Worm (Caenorhabditis elegans) whole organism, young adult: ENCODE results near the gene rga-1.

Experiments
- C06A6.2 ChIP-seq: fragments of 200-800 bp; sonication (Bioruptor generic); conservative IDR thresholded peaks from 2 replicates; pipeline ENCODE4 v1.3.6; 2022; ENCODE audit warnings: missing genetic modification characterization, missing compliant biosample characterization
- C17E4.6 ChIP-seq: fragments of 200-800 bp; sonication (Bioruptor generic); IDR thresholded peaks from 2 replicates; pipeline ENCODE4 v1.3.6; 2022; ENCODE audit warnings: missing genetic modification reagents, missing genetic modification characterization, missing compliant biosample characterization
- D2030.7 ChIP-seq: fragments of 200-800 bp; sonication (Bioruptor generic); IDR thresholded peaks from 2 replicates; pipeline ENCODE4 v1.3.6; 2022; ENCODE audit warnings: missing genetic modification reagents, missing genetic modification characterization, missing compliant biosample characterization
- F22D6.2 ChIP-seq: sonication (generic microtip); optimal IDR thresholded peaks from 2 replicates; lab custom pipeline; 2016; ENCODE audit warnings: mild to moderate bottlenecking, missing genetic modification characterization, missing compliant biosample characterization
- F33H1.4 ChIP-seq: fragments of 200-800 bp; sonication (Bioruptor generic); IDR thresholded peaks from 2 replicates; pipeline ENCODE4 v1.3.6; 2022; ENCODE audit warnings: missing genetic modification reagents, missing genetic modification characterization, missing compliant biosample characterization
- F39B2.1 ChIP-seq: fragments of 200-800 bp; sonication (Bioruptor generic); IDR thresholded peaks from 2 replicates; pipeline ENCODE4 v1.3.6; 2022; ENCODE audit warnings: missing genetic modification reagents, missing genetic modification characterization, missing compliant biosample characterization
- F49E8.2 ChIP-seq: sonication (generic microtip); optimal IDR thresholded peaks from 3 replicates; lab custom pipeline; 2017; ENCODE audit warnings: missing genetic modification characterization, mild to moderate bottlenecking, missing compliant biosample characterization, antibody characterized with exemption, moderate library complexity; ENCODE audit not compliant: insufficient read depth
- F55B11.4 ChIP-seq: sonication (generic microtip); optimal IDR thresholded peaks from 2 replicates; lab custom pipeline; 2016; ENCODE audit warnings: missing compliant biosample characterization, missing genetic modification characterization, borderline replicate concordance; ENCODE audit not compliant: insufficient read depth
- F57A8.1 ChIP-seq: fragments of 200-800 bp; sonication (Bioruptor generic); optimal IDR thresholded peaks from 2 replicates; lab custom pipeline; 2018; ENCODE audit warnings: mild to moderate bottlenecking, missing genetic modification characterization, moderate library complexity, missing compliant biosample characterization
- K11D2.4 ChIP-seq: fragments of 200-800 bp; sonication (Bioruptor generic); IDR thresholded peaks from 2 replicates; pipeline ENCODE4 v1.3.6; 2022; ENCODE audit warnings: missing genetic modification reagents, missing genetic modification characterization, missing compliant biosample characterization
- K12H6.12 ChIP-seq: fragments of 200-800 bp; sonication (Bioruptor generic); optimal IDR thresholded peaks from 2 replicates; lab custom pipeline; 2018; ENCODE audit warnings: mild to moderate bottlenecking, missing genetic modification characterization, missing compliant biosample characterization
- Y53G8AR.9 ChIP-seq: fragments of 200-800 bp; sonication (Bioruptor generic); conservative IDR thresholded peaks from 2 replicates; pipeline ENCODE4 v1.3.6; 2022; ENCODE audit warnings: missing genetic modification reagents, missing genetic modification characterization, missing compliant biosample characterization
- Y56A3A.18 ChIP-seq: fragments of 200-800 bp; sonication (Bioruptor generic); IDR thresholded peaks from 2 replicates; pipeline ENCODE4 v1.3.6; 2022; ENCODE audit warnings: missing genetic modification reagents, missing genetic modification characterization, missing compliant biosample characterization
- Y67H2A.10 ChIP-seq: fragments of 200-800 bp; sonication (Bioruptor generic); conservative IDR thresholded peaks from 2 replicates; pipeline ENCODE4 v1.3.6; 2022; ENCODE audit warnings: missing genetic modification reagents, missing genetic modification characterization, missing compliant biosample characterization
- akir-1 ChIP-seq: fragments of 200-800 bp; sonication (Bioruptor generic); optimal IDR thresholded peaks from 2 replicates; lab custom pipeline; 2018; ENCODE audit warnings: mild to moderate bottlenecking, missing genetic modification characterization, moderate library complexity, missing compliant biosample characterization
- atf-7 ChIP-seq: sonication (generic microtip); optimal IDR thresholded peaks from 2 replicates; lab custom pipeline; 2017; ENCODE audit warnings: mild to moderate bottlenecking, missing genetic modification characterization, missing compliant biosample characterization
- attf-3 ChIP-seq: fragments of 200-800 bp; sonication (Bioruptor generic); conservative IDR thresholded peaks from 2 replicates; pipeline ENCODE4 v1.3.6; 2022; ENCODE audit warnings: missing genetic modification reagents, missing genetic modification characterization, missing compliant biosample characterization
- cebp-1 ChIP-seq, 2 experiments: fragments of 200-800 bp in 1 of 2; sonication (Bioruptor generic) in 1 of 2; sonication (generic microtip) in 1 of 2; IDR thresholded peaks in 1 of 2; optimal IDR thresholded peaks in 1 of 2; 2 replicates each; pipeline versions ENCODE4 v1.3.6 to Lab custom; 2017 to 2022; ENCODE audit warnings: missing compliant biosample characterization in 2 of 2, missing genetic modification characterization in 2 of 2, mild to moderate bottlenecking in 1 of 2, missing genetic modification reagents in 1 of 2, moderate library complexity in 1 of 2
- ceh-40 ChIP-seq: fragments of 200-800 bp; sonication (Bioruptor generic); IDR thresholded peaks from 2 replicates; pipeline ENCODE4 v1.3.6; 2022; ENCODE audit warnings: missing genetic modification characterization, missing compliant biosample characterization
- ceh-91 ChIP-seq: fragments of 200-800 bp; sonication (Bioruptor generic); IDR thresholded peaks from 2 replicates; pipeline ENCODE4 v1.3.6; 2022; ENCODE audit warnings: missing genetic modification reagents, missing genetic modification characterization, missing compliant biosample characterization
- egl-18 ChIP-seq: fragments of 200-800 bp; sonication (Bioruptor generic); IDR thresholded peaks from 2 replicates; pipeline ENCODE4 v1.3.6; 2022; ENCODE audit warnings: missing genetic modification reagents, missing genetic modification characterization, missing compliant biosample characterization
- ekl-4 ChIP-seq: fragments of 200-800 bp; sonication (Bioruptor generic); IDR thresholded peaks from 2 replicates; pipeline ENCODE4 v1.3.6; 2022; ENCODE audit warnings: missing genetic modification reagents, missing genetic modification characterization, missing compliant biosample characterization
- gei-17 ChIP-seq: fragments of 200-800 bp; sonication (Bioruptor generic); optimal IDR thresholded peaks from 2 replicates; lab custom pipeline; 2018; ENCODE audit warnings: mild to moderate bottlenecking, missing genetic modification characterization, missing compliant biosample characterization
- hmg-20 ChIP-seq: fragments of 200-800 bp; sonication (Bioruptor generic); IDR thresholded peaks from 2 replicates; pipeline ENCODE4 v1.3.6; 2022; ENCODE audit warnings: missing genetic modification reagents, missing genetic modification characterization, missing compliant biosample characterization
- lin-40 ChIP-seq: sonication (generic microtip); optimal IDR thresholded peaks from 2 replicates; lab custom pipeline; 2016; ENCODE audit warnings: missing genetic modification characterization, mild to moderate bottlenecking, missing compliant biosample characterization, missing genotype, missing genetic modification reagents
- lin-54 ChIP-seq: fragments of 200-800 bp; sonication (Bioruptor generic); optimal IDR thresholded peaks from 2 replicates; lab custom pipeline; 2018; ENCODE audit warnings: mild to moderate bottlenecking, missing genetic modification characterization, missing compliant biosample characterization
- lir-1 ChIP-seq: fragments of 200-800 bp; sonication (Bioruptor generic); conservative IDR thresholded peaks from 2 replicates; pipeline ENCODE4 v1.3.6; 2022; ENCODE audit warnings: missing genetic modification reagents, missing genetic modification characterization, missing compliant biosample characterization
- mcd-1 ChIP-seq: fragments of 200-800 bp; sonication (Bioruptor generic); IDR thresholded peaks from 2 replicates; pipeline ENCODE4 v1.3.6; 2022; ENCODE audit warnings: missing genetic modification reagents, missing genetic modification characterization, missing compliant biosample characterization
- mel-28 ChIP-seq: sonication (generic microtip); optimal IDR thresholded peaks from 2 replicates; lab custom pipeline; 2016; ENCODE audit warnings: borderline replicate concordance, mild to moderate bottlenecking, missing genetic modification characterization, missing compliant biosample characterization
- mes-4 ChIP-seq: sonication (generic microtip); optimal IDR thresholded peaks from 2 replicates; lab custom pipeline; 2016; ENCODE audit warnings: missing genotype, missing genetic modification characterization, missing compliant biosample characterization
- nfyb-1 ChIP-seq: fragments of 200-800 bp; sonication (Bioruptor generic); IDR thresholded peaks from 2 replicates; pipeline ENCODE4 v1.3.6; 2022; ENCODE audit warnings: missing genetic modification reagents, missing genetic modification characterization, missing compliant biosample characterization
- nhr-179 ChIP-seq: sonication (generic microtip); optimal IDR thresholded peaks from 2 replicates; lab custom pipeline; 2016; ENCODE audit warnings: mild to moderate bottlenecking, missing genetic modification characterization, missing compliant biosample characterization
- nhr-27 ChIP-seq: fragments of 200-800 bp; sonication (Bioruptor generic); optimal IDR thresholded peaks from 2 replicates; lab custom pipeline; 2018; ENCODE audit warnings: mild to moderate bottlenecking, missing genetic modification characterization, moderate library complexity, missing compliant biosample characterization
- pha-4 ChIP-seq: fragments of 150-350 bp; sonication (generic microtip); optimal IDR thresholded peaks from 2 replicates; lab custom pipeline; 2014; ENCODE audit warnings: missing biosample characterization, missing genetic modification reagents, missing genetic modification characterization
- repo-1 ChIP-seq: sonication (generic microtip); optimal IDR thresholded peaks from 2 replicates; lab custom pipeline; 2017; ENCODE audit warnings: mild to moderate bottlenecking, missing genetic modification characterization, missing compliant biosample characterization
- snpc-4 ChIP-seq, 5 experiments: fragments of 150-350 bp in 1 of 5; sonication (generic microtip) in 4 of 5; optimal IDR thresholded peaks; 2 replicates each; lab custom pipeline; 2014 to 2018; ENCODE audit warnings: missing genetic modification characterization in 5 of 5, missing biosample characterization in 3 of 5, antibody characterized with exemption in 2 of 5, mild to moderate bottlenecking in 2 of 5, missing compliant biosample characterization in 2 of 5, missing genotype in 2 of 5, moderate library complexity in 2 of 5, missing genetic modification reagents in 1 of 5
- tbp1 ChIP-seq: fragments of 200-800 bp; sonication (Bioruptor generic); optimal IDR thresholded peaks from 2 replicates; lab custom pipeline; 2018; ENCODE audit warnings: mild to moderate bottlenecking, missing genetic modification characterization, missing compliant biosample characterization
- tlf-1 ChIP-seq: fragments of 200-800 bp; sonication (Bioruptor generic); optimal IDR thresholded peaks from 2 replicates; lab custom pipeline; 2018; ENCODE audit warnings: mild to moderate bottlenecking, missing genetic modification characterization, missing compliant biosample characterization
- unc-130 ChIP-seq: sonication (generic microtip); optimal IDR thresholded peaks from 2 replicates; lab custom pipeline; 2016; ENCODE audit warnings: missing genetic modification reagents, missing genetic modification characterization, missing compliant biosample characterization
- xnd-1 ChIP-seq: sonication (generic microtip); optimal IDR thresholded peaks from 2 replicates; lab custom pipeline; 2016; ENCODE audit warnings: missing genotype, missing genetic modification reagents, missing genetic modification characterization, missing compliant biosample characterization
- ztf-18 ChIP-seq: sonication (generic microtip); optimal IDR thresholded peaks from 2 replicates; lab custom pipeline; 2016; ENCODE audit warnings: missing genotype, mild to moderate bottlenecking, missing genetic modification characterization, missing compliant biosample characterization
- ztf-25 ChIP-seq: fragments of 200-800 bp; sonication (Bioruptor generic); IDR thresholded peaks from 2 replicates; pipeline ENCODE4 v1.3.6; 2022; ENCODE audit warnings: missing genetic modification reagents, missing genetic modification characterization, missing compliant biosample characterization
- ztf-26 ChIP-seq: sonication (generic microtip); optimal IDR thresholded peaks from 2 replicates; lab custom pipeline; 2017; ENCODE audit warnings: missing genetic modification characterization, missing compliant biosample characterization

The rga-1 gene

DNA sequence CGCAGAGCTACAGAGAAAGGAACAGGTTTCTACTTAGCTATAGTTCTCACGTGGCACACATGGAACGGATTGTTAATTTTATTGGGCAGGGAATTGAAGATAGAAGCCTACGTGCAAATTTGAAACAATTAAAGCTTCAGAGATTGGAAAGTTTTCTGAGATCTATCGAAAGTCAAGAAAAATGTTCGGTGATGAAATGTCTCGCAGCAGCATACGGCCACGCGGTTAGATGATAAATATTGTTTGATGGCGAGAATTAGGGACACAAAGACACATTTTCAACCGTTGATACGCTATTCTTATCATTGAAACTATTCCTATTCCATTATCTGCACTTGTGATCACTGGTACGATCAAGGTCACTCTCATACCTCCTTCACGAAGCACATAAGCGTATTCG, 7.8 kb downstream of the rga-1 start (continued):
- TF ChIP-seq unc-130: no peak
- no peak for TF ChIP-seq C06A6.2 (GFP tag; lab: Robert Waterston, UW)
- peak; percentile 21 for TF ChIP-seq lin-40 (tag; lab: Kevin White, UChicago)
- no peak for TF ChIP-seq akir-1 (GFP tag; lab: Kevin White, UChicago)
- TF ChIP-seq attf-3 (GFP tag; lab: Robert Waterston, UW): no peak
- no peak for TF ChIP-seq K11D2.4
- TF ChIP-seq ztf-18: peak; percentile 47
- TF ChIP-seq ceh-40 (GFP tag; lab: Robert Waterston, UW): no peak
- no peak for TF ChIP-seq F57A8.1 (GFP tag; lab: Kevin White, UChicago)
- TF ChIP-seq tbp1 (GFP tag; lab: Kevin White, UChicago): no peak
- TF ChIP-seq xnd-1: no peak
- no peak for TF ChIP-seq snpc-4 (GFP tag; optimal IDR thresholded peaks at IDR 0.05; lab: Kevin White, UChicago)
- TF ChIP-seq snpc-4 (tag; optimal IDR thresholded peaks at IDR 0.05; lab: Kevin White, UChicago): peak in 2 of 4 experiments; percentile 43 to 50
- no peak for TF ChIP-seq nhr-179
- no peak for TF ChIP-seq nhr-27 (tag; lab: Kevin White, UChicago)
- no peak for TF ChIP-seq Y53G8AR.9 (GFP tag; lab: Robert Waterston, UW)

DNA sequence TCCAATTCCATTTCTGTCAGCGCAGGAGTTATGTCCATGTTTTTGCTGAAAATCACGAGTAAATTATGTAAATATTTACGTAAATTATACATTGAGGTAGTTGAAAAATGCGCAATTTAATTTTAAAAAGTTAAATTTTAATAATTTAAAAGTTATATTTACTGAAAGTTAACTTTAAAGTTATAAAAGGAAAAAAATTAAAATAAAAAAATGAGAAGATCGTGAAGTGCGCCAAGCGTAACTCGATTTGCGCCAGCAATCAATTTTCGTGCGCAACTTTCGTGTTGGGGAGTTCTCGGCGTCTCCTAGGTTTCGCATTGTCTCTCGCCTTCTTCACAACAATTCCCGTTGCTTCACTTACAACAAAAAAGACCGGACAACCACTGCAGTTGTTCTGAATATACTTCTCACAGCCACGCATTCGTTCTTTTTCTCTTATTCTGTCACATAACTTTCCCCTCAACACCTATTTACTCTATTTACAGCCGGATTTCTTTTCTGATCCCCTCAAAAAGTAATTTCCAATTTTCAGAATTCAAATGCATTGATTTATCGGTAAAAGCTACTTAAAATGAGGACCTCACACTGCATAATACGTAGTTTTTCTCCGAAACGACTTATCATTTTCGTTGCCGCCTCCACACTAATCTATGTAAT, 9.0 kb downstream of the rga-1 start, which contains the start of the genes metl-1 and W02B12.11:
TSS of gene metl-1 (minus strand) at position 51 of the 657 bp plus-strand sequence.
TSS of gene W02B12.11 (plus strand) at position 337 of the 657 bp plus-strand sequence.
- TF ChIP-seq ekl-4 (GFP tag; lab: Robert Waterston, UW) (peak; percentile 92), lin-54 (GFP tag; lab: Kevin White, UChicago) (peak; percentile 87), ceh-91 (GFP tag; lab: Robert Waterston, UW) (peak; percentile 35; the same call in 1 of the 2 replicates), snpc-4 (GFP tag; optimal IDR thresholded peaks at IDR 0.05; lab: Kevin White, UChicago) (peak; percentile 16), snpc-4 (tag; optimal IDR thresholded peaks at IDR 0.05; lab: Kevin White, UChicago) (peak; percentile 61 to 77 (median 70)), ztf-26 (tag; lab: Kevin White, UChicago) (peak; percentile 44), D2030.7 (GFP tag; lab: Robert Waterston, UW) (peak; percentile 80), nfyb-1 (GFP tag; lab: Robert Waterston, UW) (peak; percentile 87), F39B2.1 (GFP tag; lab: Robert Waterston, UW) (no peak), ztf-18 (peak; percentile 99), xnd-1 (peak; percentile 61), K11D2.4 (peak; percentile 83), K12H6.12 (peak; percentile 23), repo-1 (peak; percentile 70), ztf-25 (GFP tag; lab: Robert Waterston, UW) (no peak), pha-4 (tag; lab: Kevin White, UChicago) (no peak), F33H1.4 (GFP tag; lab: Robert Waterston, UW) (peak; percentile 75), C06A6.2 (GFP tag; lab: Robert Waterston, UW) (peak; percentile 69), hmg-20 (GFP tag; lab: Robert Waterston, UW) (peak; percentile 80), F22D6.2 (tag; lab: Kevin White, UChicago) (peak; percentile 43), tlf-1 (GFP tag; lab: Kevin White, UChicago) (peak; percentile 74), F55B11.4 (no peak), lir-1 (GFP tag; lab: Robert Waterston, UW) (0 out of 2 replicates have a peak, but pooled peaks have one; percentile 30), gei-17 (peak; percentile 64), mel-28 (tag; lab: Kevin White, UChicago) (no peak), Y53G8AR.9 (GFP tag; lab: Robert Waterston, UW) (peak; percentile 93), cebp-1 (GFP tag; IDR thresholded peaks at IDR 0.05; lab: Robert Waterston, UW) (0 out of 2 replicates have a peak, but pooled peaks have one; percentile 13), cebp-1 (tag; optimal IDR thresholded peaks at IDR 0.05; lab: Kevin White, UChicago) (peak; percentile 82), mcd-1 (GFP tag; lab: Robert Waterston, UW) (peak; percentile 88), Y67H2A.10 (GFP tag; lab: Robert Waterston, UW) (no peak), Y56A3A.18 (GFP tag; lab: Robert Waterston, UW) (peak; percentile 72; the same call in 1 of the 2 replicates), attf-3 (GFP tag; lab: Robert Waterston, UW) (peak; percentile 69), C17E4.6 (GFP tag; lab: Robert Waterston, UW) (peak; percentile 67; the same call in 1 of the 2 replicates), atf-7 (tag; lab: Kevin White, UChicago) (peak; percentile 53), F49E8.2 (peak; percentile 12), mes-4 (no peak), egl-18 (0 out of 2 replicates have a peak, but pooled peaks have one; percentile 38)
